Worm (Caenorhabditis elegans) whole organism, late embryonic: Measurements from ENCODE around the gene nlp-23.

Source experiments
- F13H6.1 ChIP-seq: sonication (generic microtip); optimal IDR thresholded peaks from 2 replicates; lab custom pipeline; 2016; ENCODE audit warnings: missing genetic modification characterization, missing compliant biosample characterization
- K09A11.1 ChIP-seq: sonication (generic microtip); optimal IDR thresholded peaks from 2 replicates; lab custom pipeline; 2017; ENCODE audit warnings: antibody characterized with exemption, mild to moderate bottlenecking, missing genetic modification characterization, missing compliant biosample characterization; ENCODE audit not compliant: insufficient read depth
- T23F11.4 ChIP-seq: fragments of 200-800 bp; sonication (Bioruptor generic); optimal IDR thresholded peaks from 2 replicates; lab custom pipeline; 2018; ENCODE audit warnings: mild to moderate bottlenecking, missing genetic modification characterization, missing compliant biosample characterization
- ceh-19 ChIP-seq: fragments of 200-800 bp; sonication (Bioruptor generic); optimal IDR thresholded peaks from 2 replicates; lab custom pipeline; 2018; ENCODE audit warnings: mild to moderate bottlenecking, missing genetic modification characterization, missing compliant biosample characterization
- ceh-24 ChIP-seq: sonication (generic microtip); optimal IDR thresholded peaks from 2 replicates; lab custom pipeline; 2016; ENCODE audit warnings: mild to moderate bottlenecking, missing genetic modification characterization, missing compliant biosample characterization
- ceh-30 ChIP-seq: fragments of 150-350 bp; optimal IDR thresholded peaks from 2 replicates; lab custom pipeline; 2014; ENCODE audit warnings: missing biosample characterization, missing genetic modification characterization
- ceh-31 ChIP-seq: sonication (generic microtip); optimal IDR thresholded peaks from 2 replicates; lab custom pipeline; 2016; ENCODE audit warnings: missing genetic modification characterization, missing compliant biosample characterization
- ceh-45 ChIP-seq: fragments of 200-800 bp; sonication (Bioruptor generic); IDR thresholded peaks from 2 replicates; pipeline ENCODE4 v1.3.6; 2022; ENCODE audit warnings: missing genetic modification reagents, missing genetic modification characterization, missing compliant biosample characterization
- ceh-48 ChIP-seq: sonication (generic microtip); optimal IDR thresholded peaks from 2 replicates; lab custom pipeline; 2016; ENCODE audit warnings: missing genetic modification characterization, inconsistent platforms, missing compliant biosample characterization
- ceh-6 ChIP-seq: fragments of 200-800 bp; sonication (Bioruptor generic); optimal IDR thresholded peaks from 2 replicates; lab custom pipeline; 2018; ENCODE audit warnings: mild to moderate bottlenecking, missing genetic modification characterization, missing compliant biosample characterization
- ceh-9 ChIP-seq: sonication (generic microtip); optimal IDR thresholded peaks from 2 replicates; lab custom pipeline; 2016; ENCODE audit warnings: mild to moderate bottlenecking, missing genetic modification characterization, inconsistent platforms, missing compliant biosample characterization
- dmd-4 ChIP-seq: sonication (generic microtip); optimal IDR thresholded peaks from 2 replicates; lab custom pipeline; 2016; ENCODE audit warnings: borderline replicate concordance, missing genetic modification characterization, missing compliant biosample characterization
- dve-1 ChIP-seq: sonication (generic microtip); optimal IDR thresholded peaks from 2 replicates; lab custom pipeline; 2017; ENCODE audit warnings: antibody characterized with exemption, mild to moderate bottlenecking, missing genetic modification characterization, missing compliant biosample characterization
- eyg-1 ChIP-seq: sonication (generic microtip); optimal IDR thresholded peaks from 2 replicates; lab custom pipeline; 2016; ENCODE audit warnings: missing genotype, missing genetic modification characterization, missing compliant biosample characterization
- fax-1 ChIP-seq: sonication (generic microtip); optimal IDR thresholded peaks from 2 replicates; lab custom pipeline; 2016; ENCODE audit warnings: missing genotype, missing genetic modification characterization, missing compliant biosample characterization
- gmeb-2 ChIP-seq: sonication (generic microtip); optimal IDR thresholded peaks from 2 replicates; lab custom pipeline; 2016; ENCODE audit warnings: missing genetic modification characterization, inconsistent platforms, missing compliant biosample characterization
- hlh-15 ChIP-seq: sonication (generic microtip); optimal IDR thresholded peaks from 2 replicates; lab custom pipeline; 2016; ENCODE audit warnings: missing genetic modification characterization, missing compliant biosample characterization
- hlh-8 ChIP-seq: sonication (generic microtip); optimal IDR thresholded peaks from 2 replicates; lab custom pipeline; 2016; ENCODE audit warnings: missing genotype, missing genetic modification characterization, missing compliant biosample characterization
- lin-11 ChIP-seq: fragments of 200-800 bp; sonication (Bioruptor generic); optimal IDR thresholded peaks from 2 replicates; lab custom pipeline; 2018; ENCODE audit warnings: mild to moderate bottlenecking, missing genetic modification characterization, missing compliant biosample characterization
- madf-2 ChIP-seq: sonication (generic microtip); optimal IDR thresholded peaks from 2 replicates; lab custom pipeline; 2017; ENCODE audit warnings: missing genetic modification characterization, missing compliant biosample characterization
- npax-4 ChIP-seq: sonication (generic microtip); optimal IDR thresholded peaks from 2 replicates; lab custom pipeline; 2016; ENCODE audit warnings: missing genetic modification characterization, missing compliant biosample characterization
- pqm-1 ChIP-seq: sonication (generic microtip); optimal IDR thresholded peaks from 2 replicates; lab custom pipeline; 2016; ENCODE audit warnings: missing genetic modification characterization, missing compliant biosample characterization
- rnt-1 ChIP-seq: sonication (generic microtip); optimal IDR thresholded peaks from 2 replicates; lab custom pipeline; 2016; ENCODE audit warnings: missing genetic modification characterization, missing compliant biosample characterization
- sdc-2 ChIP-seq: sonication (generic microtip); optimal IDR thresholded peaks from 2 replicates; lab custom pipeline; 2016; ENCODE audit warnings: missing genotype, missing genetic modification characterization, missing compliant biosample characterization
- sox-2 ChIP-seq: fragments of 200-800 bp; sonication (Bioruptor generic); IDR thresholded peaks from 2 replicates; pipeline ENCODE4 v1.3.6; 2022; ENCODE audit warnings: missing genetic modification reagents, missing genetic modification characterization, missing compliant biosample characterization
- sox-4 ChIP-seq: sonication (generic microtip); optimal IDR thresholded peaks from 2 replicates; lab custom pipeline; 2017; ENCODE audit warnings: mild to moderate bottlenecking, missing genetic modification characterization, inconsistent platforms, missing compliant biosample characterization
- syd-9 ChIP-seq: sonication (generic microtip); optimal IDR thresholded peaks from 2 replicates; lab custom pipeline; 2016; ENCODE audit warnings: mild to moderate bottlenecking, missing genetic modification characterization, moderate library complexity, missing compliant biosample characterization
- tbx-2 ChIP-seq: sonication (generic microtip); optimal IDR thresholded peaks from 2 replicates; lab custom pipeline; 2016; ENCODE audit warnings: missing genetic modification characterization, missing compliant biosample characterization
- tbx-7 ChIP-seq: sonication (generic microtip); optimal IDR thresholded peaks from 2 replicates; lab custom pipeline; 2016; ENCODE audit warnings: missing genotype, missing genetic modification characterization, missing compliant biosample characterization
- ttx-3 ChIP-seq: sonication (generic microtip); optimal IDR thresholded peaks from 2 replicates; lab custom pipeline; 2016; ENCODE audit warnings: missing genetic modification reagents, missing genetic modification characterization, missing compliant biosample characterization
- unc-3 ChIP-seq, 2 experiments: fragments of 200-800 bp in 1 of 2; sonication (Bioruptor generic) in 1 of 2; sonication (generic microtip) in 1 of 2; conservative IDR thresholded peaks in 1 of 2; optimal IDR thresholded peaks in 1 of 2; 2 replicates each; pipeline versions ENCODE4 v1.3.6 to Lab custom; 2016 to 2022; ENCODE audit warnings: missing compliant biosample characterization in 2 of 2, missing genetic modification characterization in 2 of 2, missing genetic modification reagents in 1 of 2
- unc-42 ChIP-seq: sonication (generic microtip); optimal IDR thresholded peaks from 2 replicates; lab custom pipeline; 2016; ENCODE audit warnings: missing genotype, missing genetic modification characterization, missing compliant biosample characterization
- unc-55 ChIP-seq: sonication (generic microtip); optimal IDR thresholded peaks from 2 replicates; lab custom pipeline; 2017; ENCODE audit warnings: missing biosample characterization, missing genetic modification reagents, missing genetic modification characterization
- unc-86 ChIP-seq: sonication (generic microtip); optimal IDR thresholded peaks from 2 replicates; lab custom pipeline; 2016; ENCODE audit warnings: missing genetic modification characterization, missing compliant biosample characterization
- zip-5 ChIP-seq: sonication (generic microtip); optimal IDR thresholded peaks from 2 replicates; lab custom pipeline; 2016; ENCODE audit warnings: missing genetic modification characterization, missing compliant biosample characterization

The nlp-23 gene

ce11 chrX:2342859-2343258, at the start of gene nlp-23:
Gene nlp-23 (minus strand): TSS chrX:2342959.
- TF ChIP-seq dmd-4 (tag; lab: Kevin White, UChicago), result no peak
- no peak for TF ChIP-seq madf-2 (tag; lab: Kevin White, UChicago)
- TF ChIP-seq unc-86, result no peak
- TF ChIP-seq eyg-1 (tag; lab: Kevin White, UChicago), result no peak
- TF ChIP-seq tbx-2 (tag; lab: Kevin White, UChicago), result no peak
- TF ChIP-seq sox-2 (GFP tag; lab: Robert Waterston, UW), result no peak
- no peak for TF ChIP-seq T23F11.4 (GFP tag; lab: Kevin White, UChicago)
- TF ChIP-seq ceh-45 (GFP tag; lab: Robert Waterston, UW), result no peak
- TF ChIP-seq rnt-1 (tag; lab: Kevin White, UChicago), result no peak
- no peak for TF ChIP-seq pqm-1 (tag; lab: Kevin White, UChicago)
- TF ChIP-seq dve-1 (tag; lab: Kevin White, UChicago), result no peak

- no peak for TF ChIP-seq sox-4 (tag; lab: Kevin White, UChicago)
- TF ChIP-seq fax-1 (tag; lab: Kevin White, UChicago), result no peak
- TF ChIP-seq tbx-7 (tag; lab: Kevin White, UChicago), result no peak
- no peak for TF ChIP-seq hlh-15 (tag; lab: Kevin White, UChicago)
- TF ChIP-seq F13H6.1 (tag; lab: Kevin White, UChicago), result no peak
- no peak for TF ChIP-seq unc-55 (GFP tag; lab: Kevin White, UChicago)
- no peak for TF ChIP-seq ceh-19 (GFP tag; lab: Kevin White, UChicago)
- TF ChIP-seq syd-9 (tag; lab: Kevin White, UChicago), result no peak
- TF ChIP-seq ceh-9 (tag; lab: Kevin White, UChicago), result no peak
Measured at ce11 chrX:2386922-2387566, 44.3 kb upstream of the nlp-23 start.

- TF ChIP-seq ceh-45 (GFP tag; lab: Robert Waterston, UW) (no peak), ceh-6 (GFP tag; lab: Kevin White, UChicago) (no peak), hlh-15 (tag; lab: Kevin White, UChicago) (no peak), unc-42 (tag; lab: Kevin White, UChicago) (no peak), hlh-8 (tag; lab: Kevin White, UChicago) (no peak), unc-3 (GFP tag; conservative IDR thresholded peaks at IDR 0.05; lab: Robert Waterston, UW) (no peak), unc-3 (tag; optimal IDR thresholded peaks at IDR 0.05; lab: Kevin White, UChicago) (no peak), ceh-30 (no peak), lin-11 (tag; lab: Kevin White, UChicago) (no peak), gmeb-2 (tag; lab: Kevin White, UChicago) (no peak), syd-9 (tag; lab: Kevin White, UChicago) (no peak), zip-5 (no peak), ceh-48 (no peak), tbx-2 (tag; lab: Kevin White, UChicago) (no peak), ceh-24 (tag; lab: Kevin White, UChicago) (no peak), madf-2 (tag; lab: Kevin White, UChicago) (no peak), K09A11.1 (tag; lab: Kevin White, UChicago) (no peak), sox-4 (tag; lab: Kevin White, UChicago) (no peak), tbx-7 (tag; lab: Kevin White, UChicago) (no peak), ttx-3 (tag; lab: Kevin White, UChicago) (no peak)
Measured at ce11 chrX:2385453-2385852, 42.7 kb upstream of the nlp-23 start, which contains the start of gene F47G3.1. Gene F47G3.1 (plus strand): TSS chrX:2385753.

ce11 chrX:2382227-2382626, 39.5 kb upstream of the nlp-23 start:
- TF ChIP-seq ceh-31 (tag; lab: Kevin White, UChicago), result peak; percentile 26
- TF ChIP-seq unc-55 (GFP tag; lab: Kevin White, UChicago), result no peak
- TF ChIP-seq sdc-2 (tag; lab: Kevin White, UChicago), result peak; percentile 2
- TF ChIP-seq npax-4 (tag; lab: Kevin White, UChicago), result no peak
